Worm (Caenorhabditis elegans) whole organism, early embryonic: Measurements from ENCODE around the gene pdi-1.

Experiments used
- B0310.2 ChIP-seq: sonication (generic microtip); optimal IDR thresholded peaks from 2 replicates; lab custom pipeline; 2016; ENCODE audit warnings: mild to moderate bottlenecking, missing genetic modification characterization, missing compliant biosample characterization
- aly-1 ChIP-seq: sonication (generic microtip); optimal IDR thresholded peaks from 2 replicates; lab custom pipeline; 2016; ENCODE audit warnings: missing genetic modification characterization, missing compliant biosample characterization
- ama-1 ChIP-seq: fragments of 150-350 bp; optimal IDR thresholded peaks from 2 replicates; lab custom pipeline; 2014
- ceh-13 ChIP-seq: fragments of 200-800 bp; sonication (Bioruptor generic); optimal IDR thresholded peaks from 2 replicates; lab custom pipeline; 2018; ENCODE audit warnings: mild to moderate bottlenecking, missing genetic modification characterization, missing compliant biosample characterization
- ets-7 ChIP-seq: sonication (generic microtip); optimal IDR thresholded peaks from 2 replicates; lab custom pipeline; 2016; ENCODE audit warnings: missing genotype, missing genetic modification characterization, missing compliant biosample characterization
- hmbx-1 ChIP-seq: sonication (generic microtip); optimal IDR thresholded peaks from 2 replicates; lab custom pipeline; 2016; ENCODE audit warnings: mild to moderate bottlenecking, missing genetic modification characterization, missing compliant biosample characterization
- hnd-1 ChIP-seq: sonication (generic microtip); optimal IDR thresholded peaks from 2 replicates; lab custom pipeline; 2016; ENCODE audit warnings: missing genetic modification characterization, missing compliant biosample characterization
- pes-1 ChIP-seq: fragments of 200-800 bp; sonication (Bioruptor generic); IDR thresholded peaks from 2 replicates; pipeline ENCODE4 v1.3.6; 2022; ENCODE audit warnings: missing genetic modification reagents, missing genetic modification characterization, missing compliant biosample characterization
- sea-1 ChIP-seq: fragments of 200-800 bp; sonication (Bioruptor generic); conservative IDR thresholded peaks from 2 replicates; pipeline ENCODE4 v1.3.6; 2022; ENCODE audit warnings: missing genetic modification characterization, missing compliant biosample characterization
- tbx-37 ChIP-seq: fragments of 200-800 bp; sonication (Bioruptor generic); conservative IDR thresholded peaks from 2 replicates; pipeline ENCODE4 v1.3.6; 2022; ENCODE audit warnings: missing genetic modification reagents, missing genetic modification characterization, missing compliant biosample characterization
- tra-4 ChIP-seq: sonication (generic microtip); optimal IDR thresholded peaks from 2 replicates; lab custom pipeline; 2017; ENCODE audit warnings: missing genetic modification characterization, missing compliant biosample characterization

DNA sequence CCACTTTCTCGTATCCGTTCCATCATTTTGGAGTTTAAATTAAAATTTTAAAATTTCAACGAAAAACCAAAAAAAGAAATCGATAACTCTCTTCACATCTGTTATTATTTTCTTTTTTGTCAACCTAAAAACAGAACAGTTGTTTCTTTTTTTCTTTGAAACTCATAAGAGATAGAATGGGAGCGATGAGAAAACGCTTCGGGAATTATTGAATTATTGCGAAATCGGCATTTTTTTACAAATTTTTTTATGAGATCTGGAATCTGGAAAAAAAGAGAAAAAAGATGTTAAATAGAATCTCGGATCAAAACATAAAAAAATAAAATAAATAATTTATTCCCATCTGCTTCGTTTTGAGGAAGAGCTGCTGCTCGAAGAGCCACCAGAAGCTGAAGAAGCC, 43.8 kb downstream of the pdi-1 start, which contains the start of gene C46F11.5:
- TF ChIP-seq ceh-13 (GFP tag; lab: Kevin White, UChicago) (no peak), pes-1 (GFP tag; lab: Robert Waterston, UW) (no peak), aly-1 (tag; lab: Kevin White, UChicago) (no peak), ama-1 (lab: Kevin White, UChicago) (no peak), ets-7 (no peak), tbx-37 (GFP tag; lab: Robert Waterston, UW) (no peak), tra-4 (tag; lab: Kevin White, UChicago) (no peak), sea-1 (GFP tag; lab: Robert Waterston, UW) (no peak), B0310.2 (tag; lab: Kevin White, UChicago) (no peak), hmbx-1 (tag; lab: Kevin White, UChicago) (no peak), hnd-1 (no peak)
